Worm (Caenorhabditis elegans) whole organism, L1 larva: ENCODE measurements around the gene pmp-5.

ENCODE experiments used
- C04F5.9 ChIP-seq: sonication (generic microtip); optimal IDR thresholded peaks from 2 replicates; lab custom pipeline; 2016; ENCODE audit warnings: missing genetic modification characterization, missing compliant biosample characterization
- F16B12.6 ChIP-seq: fragments of 150-350 bp; optimal IDR thresholded peaks from 2 replicates; lab custom pipeline; 2014; ENCODE audit warnings: missing biosample characterization, missing genetic modification characterization
- alr-1 ChIP-seq: fragments of 200-800 bp; sonication (Bioruptor generic); optimal IDR thresholded peaks from 2 replicates; lab custom pipeline; 2018; ENCODE audit warnings: borderline replicate concordance, mild to moderate bottlenecking, missing genetic modification characterization, missing compliant biosample characterization
- blmp-1 ChIP-seq: fragments of 150-350 bp; optimal IDR thresholded peaks from 2 replicates; lab custom pipeline; 2014; ENCODE audit warnings: missing biosample characterization, missing genetic modification characterization
- ceh-63 ChIP-seq: fragments of 200-800 bp; sonication (Bioruptor generic); optimal IDR thresholded peaks from 2 replicates; lab custom pipeline; 2018; ENCODE audit warnings: mild to moderate bottlenecking, missing genetic modification characterization, missing compliant biosample characterization
- ceh-8 ChIP-seq: fragments of 200-800 bp; sonication (Bioruptor generic); optimal IDR thresholded peaks from 2 replicates; lab custom pipeline; 2018; ENCODE audit warnings: mild to moderate bottlenecking, missing genetic modification characterization, moderate library complexity, missing compliant biosample characterization
- ceh-88 ChIP-seq: fragments of 200-800 bp; sonication (Bioruptor generic); IDR thresholded peaks from 2 replicates; pipeline ENCODE4 v1.3.6; 2022; ENCODE audit warnings: missing genetic modification characterization, missing compliant biosample characterization
- efl-1 ChIP-seq, 4 experiments: fragments of 150-350 bp; optimal IDR thresholded peaks in 3 of 4; peaks in 1 of 4; 1 replicate in 1 of 4; 2 replicates in 3 of 4; lab custom pipeline; 2014; ENCODE audit warnings: missing biosample characterization in 2 of 4, missing genetic modification characterization in 2 of 4, missing genetic modification reagents in 2 of 4
- elt-2 ChIP-seq: sonication (generic microtip); optimal IDR thresholded peaks from 2 replicates; lab custom pipeline; 2016; ENCODE audit warnings: missing genetic modification characterization, mild to moderate bottlenecking, inconsistent platforms, missing compliant biosample characterization, missing genetic modification reagents
- elt-3 ChIP-seq, 6 experiments: fragments of 150-350 bp in 1 of 6; sonication (generic microtip); optimal IDR thresholded peaks; 2 replicates each; lab custom pipeline; 2017 to 2018; ENCODE audit warnings: missing biosample characterization in 6 of 6, missing genetic modification characterization in 6 of 6, inconsistent platforms in 1 of 6
- grh-1 ChIP-seq: fragments of 200-800 bp; sonication (Bioruptor generic); IDR thresholded peaks from 2 replicates; pipeline ENCODE4 v1.3.6; 2022; ENCODE audit warnings: missing genetic modification reagents, missing genetic modification characterization, missing compliant biosample characterization
- hlh-4 ChIP-seq: sonication (generic microtip); optimal IDR thresholded peaks from 2 replicates; lab custom pipeline; 2016; ENCODE audit warnings: mild to moderate bottlenecking, missing genetic modification characterization, missing compliant biosample characterization
- irx-1 ChIP-seq: sonication (generic microtip); optimal IDR thresholded peaks from 2 replicates; lab custom pipeline; 2016; ENCODE audit warnings: missing genetic modification characterization, missing compliant biosample characterization
- lin-13 ChIP-seq: fragments of 150-350 bp; optimal IDR thresholded peaks from 2 replicates; lab custom pipeline; 2014; ENCODE audit warnings: missing biosample characterization, missing genetic modification reagents, missing genetic modification characterization
- lin-14 ChIP-seq: fragments of 200-800 bp; sonication (Bioruptor generic); optimal IDR thresholded peaks from 2 replicates; lab custom pipeline; 2018; ENCODE audit warnings: mild to moderate bottlenecking, missing genetic modification characterization, moderate library complexity, missing compliant biosample characterization
- lir-3 ChIP-seq: sonication (generic microtip); optimal IDR thresholded peaks from 2 replicates; lab custom pipeline; 2016; ENCODE audit warnings: mild to moderate bottlenecking, missing genetic modification characterization, moderate library complexity, missing compliant biosample characterization; ENCODE audit not compliant: poor library complexity
- lsy-2 ChIP-seq, 2 experiments: fragments of 150-350 bp; optimal IDR thresholded peaks; 2 replicates each; lab custom pipeline; 2014; ENCODE audit warnings: missing biosample characterization in 2 of 2, missing genetic modification characterization in 2 of 2
- mdl-1 ChIP-seq, 2 experiments: fragments of 150-350 bp; optimal IDR thresholded peaks; 2 replicates each; lab custom pipeline; 2014 to 2017; ENCODE audit warnings: missing biosample characterization in 2 of 2, missing genetic modification characterization in 2 of 2, inconsistent platforms in 1 of 2
- mep-1 ChIP-seq: fragments of 150-350 bp; optimal IDR thresholded peaks from 2 replicates; lab custom pipeline; 2014; ENCODE audit warnings: missing biosample characterization, missing genetic modification characterization
- nhr-19 ChIP-seq: fragments of 200-800 bp; sonication (Bioruptor generic); conservative IDR thresholded peaks from 2 replicates; pipeline ENCODE4 v1.3.6; 2022; ENCODE audit warnings: missing genetic modification characterization, missing compliant biosample characterization
- nhr-237 ChIP-seq: fragments of 150-350 bp; optimal IDR thresholded peaks from 2 replicates; lab custom pipeline; 2014; ENCODE audit warnings: missing biosample characterization, missing genetic modification characterization
- nhr-47 ChIP-seq: sonication (generic microtip); optimal IDR thresholded peaks from 2 replicates; lab custom pipeline; 2016; ENCODE audit warnings: mild to moderate bottlenecking, missing genetic modification characterization, moderate library complexity, missing compliant biosample characterization
- nhr-71 ChIP-seq: sonication (generic microtip); optimal IDR thresholded peaks from 2 replicates; lab custom pipeline; 2016; ENCODE audit warnings: mild to moderate bottlenecking, missing genetic modification characterization, moderate library complexity, missing compliant biosample characterization
- nhr-77 ChIP-seq: fragments of 150-350 bp; optimal IDR thresholded peaks from 2 replicates; lab custom pipeline; 2014; ENCODE audit warnings: missing biosample characterization, missing genetic modification characterization
- nhr-84 ChIP-seq: sonication (generic microtip); optimal IDR thresholded peaks from 2 replicates; lab custom pipeline; 2017; ENCODE audit warnings: missing biosample characterization, missing genetic modification characterization
- nhr-85 ChIP-seq: sonication (generic microtip); peaks from one replicate; lab custom pipeline; 2016; ENCODE audit warnings: missing genetic modification characterization, inconsistent platforms, missing compliant biosample characterization
- pag-3 ChIP-seq: sonication (generic microtip); optimal IDR thresholded peaks from 2 replicates; lab custom pipeline; 2017; ENCODE audit warnings: missing genetic modification characterization, mild to moderate bottlenecking, missing compliant biosample characterization, antibody characterized with exemption, borderline replicate concordance; ENCODE audit not compliant: insufficient read depth
- pax-3 ChIP-seq: fragments of 200-800 bp; sonication (Bioruptor generic); optimal IDR thresholded peaks from 2 replicates; lab custom pipeline; 2018; ENCODE audit warnings: mild to moderate bottlenecking, missing genetic modification characterization, moderate library complexity, missing compliant biosample characterization
- skn-1 ChIP-seq: fragments of 150-350 bp; optimal IDR thresholded peaks from 2 replicates; lab custom pipeline; 2014; ENCODE audit warnings: missing biosample characterization, missing genetic modification characterization
- snu-23 ChIP-seq: sonication (generic microtip); optimal IDR thresholded peaks from 2 replicates; lab custom pipeline; 2016; ENCODE audit warnings: missing genetic modification characterization, missing compliant biosample characterization
- sptf-1 ChIP-seq: fragments of 150-350 bp; optimal IDR thresholded peaks from 2 replicates; lab custom pipeline; 2014; ENCODE audit warnings: missing biosample characterization, missing genetic modification characterization
- swsn-7 ChIP-seq: sonication (generic microtip); optimal IDR thresholded peaks from 2 replicates; lab custom pipeline; 2016; ENCODE audit warnings: missing genetic modification characterization, missing compliant biosample characterization
- tlp-1 ChIP-seq: fragments of 150-350 bp; optimal IDR thresholded peaks from 2 replicates; lab custom pipeline; 2014; ENCODE audit warnings: missing biosample characterization, missing genetic modification characterization
- unc-30 ChIP-seq: sonication (generic microtip); optimal IDR thresholded peaks from 2 replicates; lab custom pipeline; 2017; ENCODE audit warnings: missing biosample characterization, missing genetic modification characterization
- unc-62 ChIP-seq: fragments of 150-350 bp; optimal IDR thresholded peaks from 2 replicates; lab custom pipeline; 2014; ENCODE audit warnings: missing biosample characterization, missing genetic modification reagents, missing genetic modification characterization
- unc-86 ChIP-seq: sonication (generic microtip); optimal IDR thresholded peaks from 2 replicates; lab custom pipeline; 2016; ENCODE audit warnings: missing genetic modification characterization, missing compliant biosample characterization
- vab-15 ChIP-seq: sonication (generic microtip); optimal IDR thresholded peaks from 2 replicates; lab custom pipeline; 2017; ENCODE audit warnings: missing genotype, mild to moderate bottlenecking, missing genetic modification characterization, missing compliant biosample characterization
- xbp-1 ChIP-seq: sonication (generic microtip); optimal IDR thresholded peaks from 2 replicates; lab custom pipeline; 2016; ENCODE audit warnings: missing genetic modification characterization, missing compliant biosample characterization
- zag-1 ChIP-seq: fragments of 150-350 bp; optimal IDR thresholded peaks from 2 replicates; lab custom pipeline; 2014; ENCODE audit warnings: missing biosample characterization, missing genetic modification characterization
- ztf-4 ChIP-seq: fragments of 150-350 bp; optimal IDR thresholded peaks from 2 replicates; lab custom pipeline; 2014; ENCODE audit warnings: missing biosample characterization, missing genetic modification characterization

Gene pmp-5

DNA sequence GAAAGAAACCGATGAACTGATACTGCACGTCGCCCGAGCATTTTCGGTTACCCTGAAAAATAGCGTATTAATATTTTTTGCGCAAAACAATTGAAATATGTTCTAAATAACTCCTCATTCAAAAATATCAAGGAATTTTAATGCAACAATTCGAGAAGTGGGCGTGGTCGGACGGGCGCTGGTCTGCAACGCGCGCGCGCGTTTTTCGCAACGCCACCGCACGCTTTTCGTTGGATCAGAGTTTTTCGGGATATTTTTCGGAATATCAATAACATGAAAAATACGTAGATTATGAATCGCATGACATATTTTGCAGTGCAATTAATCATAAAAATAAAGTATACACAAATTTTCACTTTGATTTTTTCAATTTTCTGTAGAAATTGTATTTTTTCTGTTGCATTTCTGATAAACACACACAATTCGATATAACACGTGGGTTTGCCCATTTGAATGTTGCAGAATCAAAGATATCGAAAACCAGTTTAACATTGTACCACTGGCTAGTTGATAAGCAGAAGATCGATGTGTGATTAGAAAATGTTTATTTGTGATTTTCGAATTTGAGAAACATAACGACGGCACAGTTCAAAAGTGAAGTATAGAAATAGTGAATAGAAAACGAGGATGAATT lies 43.6 kb upstream of the pmp-5 start, which contains the start of gene dlst-1 (continued):
- no peak for TF ChIP-seq nhr-77
- peak; percentile 48 for TF ChIP-seq irx-1
- TF ChIP-seq zag-1 (tag; lab: Kevin White, UChicago), result no peak
- TF ChIP-seq nhr-19 (GFP tag; lab: Robert Waterston, UW), result peak; percentile 45
- peak; percentile 65 for TF ChIP-seq swsn-7 (tag; lab: Kevin White, UChicago)
- peak; percentile 35 to 53 for TF ChIP-seq efl-1 (optimal IDR thresholded peaks at IDR 0.05; lab: Kevin White, UChicago)
- TF ChIP-seq efl-1 (GFP tag; optimal IDR thresholded peaks at IDR 0.05 in 1 of 2; lab: Kevin White, UChicago), result peak; percentile 35 to 94
- peak; percentile 66 for TF ChIP-seq nhr-71 (tag; lab: Kevin White, UChicago)
- no peak for TF ChIP-seq hlh-4 (tag; lab: Kevin White, UChicago)
- TF ChIP-seq ztf-4, result no peak
- no peak for TF ChIP-seq lin-13 (GFP tag; lab: Kevin White, UChicago)
- no peak for TF ChIP-seq lir-3 (tag; lab: Kevin White, UChicago)
- peak; percentile 36 for TF ChIP-seq unc-86 (tag; lab: Kevin White, UChicago)
- no peak for TF ChIP-seq ceh-88
- TF ChIP-seq, all 84 proteins: peak for 32

ce11 chrV:6706771-6707170 lies 41.2 kb upstream of the pmp-5 start, which contains the start of gene W02F12.4:
W02F12.4 (minus strand) TSS chrV:6706934.
- TF ChIP-seq pax-3 (tag; lab: Kevin White, UChicago), result no peak
- no peak for TF ChIP-seq grh-1
- TF ChIP-seq ztf-4, result no peak
- TF ChIP-seq nhr-71 (tag; lab: Kevin White, UChicago), result no peak
- TF ChIP-seq lsy-2 (tag; optimal IDR thresholded peaks at IDR 0.05; lab: Kevin White, UChicago), result no peak
- peak; percentile 35 for TF ChIP-seq nhr-85 (tag; lab: Kevin White, UChicago)
- no peak for TF ChIP-seq lir-3 (tag; lab: Kevin White, UChicago)
- peak in 2 of 6 experiments; percentile 24 to 28 for TF ChIP-seq elt-3 (tag; optimal IDR thresholded peaks at IDR 0.05; lab: Kevin White, UChicago)
- TF ChIP-seq blmp-1 (tag; lab: Kevin White, UChicago), result peak; percentile 53
- no peak for TF ChIP-seq unc-62 (GFP tag; lab: Kevin White, UChicago)
- no peak for TF ChIP-seq skn-1 (tag; lab: Kevin White, UChicago)
- peak; percentile 55 for TF ChIP-seq elt-2 (tag; lab: Kevin White, UChicago)
- no peak for TF ChIP-seq vab-15 (tag; lab: Kevin White, UChicago)
- no peak for TF ChIP-seq mep-1 (tag; lab: Kevin White, UChicago)
- TF ChIP-seq tlp-1 (tag; lab: Kevin White, UChicago), result no peak
- TF ChIP-seq, all 84 proteins: peak for 4

DNA sequence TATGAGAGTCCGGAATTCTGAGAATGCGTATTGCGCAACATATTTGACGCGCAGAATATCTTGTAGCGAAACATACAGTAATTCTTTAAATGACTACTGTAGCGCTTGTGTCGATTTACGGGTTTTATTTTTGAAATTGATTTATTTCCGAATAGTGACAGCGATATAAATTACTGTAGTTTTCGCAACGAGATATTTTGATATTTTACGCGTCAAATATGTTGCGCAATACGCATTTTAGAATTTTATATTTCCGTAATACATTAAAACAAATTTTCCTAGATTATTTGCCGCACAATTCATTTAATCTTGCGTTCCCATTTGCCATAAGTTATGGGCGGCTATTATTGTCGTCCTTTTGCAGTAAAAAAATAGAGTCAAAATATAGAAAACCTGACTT lies 39.8 kb upstream of the pmp-5 start:
- no peak for TF ChIP-seq F16B12.6 (tag; lab: Kevin White, UChicago)
- no peak for TF ChIP-seq C04F5.9 (tag; lab: Kevin White, UChicago)
- TF ChIP-seq nhr-237 (tag; lab: Kevin White, UChicago), result no peak
- no peak for TF ChIP-seq xbp-1 (tag; lab: Kevin White, UChicago)
- TF ChIP-seq ceh-8, result no peak
- TF ChIP-seq lin-14 (GFP tag; lab: Kevin White, UChicago), result no peak
- TF ChIP-seq pag-3 (tag; lab: Kevin White, UChicago), result no peak
- no peak for TF ChIP-seq ceh-88
- no peak for TF ChIP-seq nhr-47
- no peak for TF ChIP-seq tlp-1 (tag; lab: Kevin White, UChicago)
- TF ChIP-seq sptf-1 (tag; lab: Kevin White, UChicago), result no peak

- TF ChIP-seq alr-1, result no peak
- TF ChIP-seq nhr-84, result no peak
- TF ChIP-seq unc-30 (tag; lab: Kevin White, UChicago), result no peak
- no peak for TF ChIP-seq ceh-63 (GFP tag; lab: Kevin White, UChicago)
- no peak for TF ChIP-seq mdl-1 (tag; optimal IDR thresholded peaks at IDR 0.05; lab: Kevin White, UChicago)
- no peak for TF ChIP-seq snu-23 (GFP tag; lab: Kevin White, UChicago)
- TF ChIP-seq nhr-19 (GFP tag; lab: Robert Waterston, UW), result no peak
Observed at ce11 chrV:6704482-6704881, 38.9 kb upstream of the pmp-5 start.
